Fruit fly (Drosophila melanogaster) whole organism: ENCODE data around the gene Fad2.

Source experiments
- EcR ChIP-seq, 2 experiments: fragments of >200 bp; optimal IDR thresholded peaks; 2 replicates each; lab custom pipeline; 2017; ENCODE audit warnings: missing biosample characterization in 2 of 2, missing genetic modification characterization in 2 of 2, missing genetic modification reagents in 2 of 2
- psq ChIP-seq: fragments of >200 bp; optimal IDR thresholded peaks from 2 replicates; lab custom pipeline; 2017
- usp ChIP-seq: fragments of >200 bp; optimal IDR thresholded peaks from 2 replicates; lab custom pipeline; 2017; ENCODE audit warnings: missing biosample characterization, missing genetic modification characterization, mixed read lengths

- no peak for TF ChIP-seq EcR (GFP tag; optimal IDR thresholded peaks at IDR 0.05; lab: Kevin White, UChicago)
- no peak for TF ChIP-seq psq
- TF ChIP-seq usp (GFP tag; lab: Kevin White, UChicago): no peak
These were observed 1.9 kb downstream of the Fad2 start, which contains the start of gene CG32079 for dm6 chr3L:11025261-11025660.
